Worm (Caenorhabditis elegans) whole organism, early embryonic: ENCODE measurements around the gene srsx-8.

Source experiments
- F13C5.2 ChIP-seq: sonication (generic microtip); optimal IDR thresholded peaks from 2 replicates; lab custom pipeline; 2017; ENCODE audit warnings: mild to moderate bottlenecking, missing genetic modification characterization, inconsistent platforms, missing compliant biosample characterization
- ama-1 ChIP-seq: fragments of 150-350 bp; optimal IDR thresholded peaks from 2 replicates; lab custom pipeline; 2014
- ceh-36 ChIP-seq: sonication (generic microtip); optimal IDR thresholded peaks from 2 replicates; lab custom pipeline; 2016; ENCODE audit warnings: missing genetic modification characterization, inconsistent platforms, missing compliant biosample characterization
- hmbx-1 ChIP-seq: sonication (generic microtip); optimal IDR thresholded peaks from 2 replicates; lab custom pipeline; 2016; ENCODE audit warnings: mild to moderate bottlenecking, missing genetic modification characterization, missing compliant biosample characterization
- hmg-4 ChIP-seq: fragments of 200-800 bp; sonication (Bioruptor generic); optimal IDR thresholded peaks from 2 replicates; lab custom pipeline; 2018; ENCODE audit warnings: mild to moderate bottlenecking, missing genetic modification characterization, missing compliant biosample characterization
- hnd-1 ChIP-seq: sonication (generic microtip); optimal IDR thresholded peaks from 2 replicates; lab custom pipeline; 2016; ENCODE audit warnings: missing genetic modification characterization, missing compliant biosample characterization
- sea-1 ChIP-seq: fragments of 200-800 bp; sonication (Bioruptor generic); conservative IDR thresholded peaks from 2 replicates; pipeline ENCODE4 v1.3.6; 2022; ENCODE audit warnings: missing genetic modification characterization, missing compliant biosample characterization
- tbx-37 ChIP-seq: fragments of 200-800 bp; sonication (Bioruptor generic); conservative IDR thresholded peaks from 2 replicates; pipeline ENCODE4 v1.3.6; 2022; ENCODE audit warnings: missing genetic modification reagents, missing genetic modification characterization, missing compliant biosample characterization

ce11 chrV:1569750-1570419 lies 17.0 kb upstream of the srsx-8 start:
- TF ChIP-seq sea-1 (GFP tag; lab: Robert Waterston, UW), result no peak
- TF ChIP-seq hmbx-1 (tag; lab: Kevin White, UChicago), result no peak
- TF ChIP-seq hnd-1 (tag; lab: Kevin White, UChicago), result no peak
- no peak for TF ChIP-seq ama-1 (lab: Kevin White, UChicago)
- no peak for TF ChIP-seq hmg-4 (GFP tag; lab: Kevin White, UChicago)
- TF ChIP-seq F13C5.2 (tag; lab: Kevin White, UChicago), result no peak
- no peak for TF ChIP-seq tbx-37 (GFP tag; lab: Robert Waterston, UW)
- TF ChIP-seq ceh-36, result no peak
